Worm (Caenorhabditis elegans) whole organism, late embryonic: ENCODE data around the gene T03F6.4.

ENCODE experiments used
- K02D7.2 ChIP-seq: sonication (generic microtip); optimal IDR thresholded peaks from 2 replicates; lab custom pipeline; 2017; ENCODE audit warnings: mild to moderate bottlenecking, missing genetic modification characterization, missing compliant biosample characterization
- K09A11.1 ChIP-seq: sonication (generic microtip); optimal IDR thresholded peaks from 2 replicates; lab custom pipeline; 2017; ENCODE audit warnings: antibody characterized with exemption, mild to moderate bottlenecking, missing genetic modification characterization, missing compliant biosample characterization; ENCODE audit not compliant: insufficient read depth
- ahr-1 ChIP-seq: sonication (generic microtip); optimal IDR thresholded peaks from 2 replicates; lab custom pipeline; 2016; ENCODE audit warnings: missing genetic modification characterization, missing compliant biosample characterization
- ama-1 ChIP-seq: fragments of 150-350 bp; optimal IDR thresholded peaks from 2 replicates; lab custom pipeline; 2014
- ceh-14 ChIP-seq: sonication (generic microtip); optimal IDR thresholded peaks from 2 replicates; lab custom pipeline; 2016; ENCODE audit warnings: missing genotype, missing genetic modification characterization, missing compliant biosample characterization
- ceh-18 ChIP-seq: sonication (generic microtip); optimal IDR thresholded peaks from 2 replicates; lab custom pipeline; 2016; ENCODE audit warnings: missing genetic modification characterization, missing compliant biosample characterization
- ceh-19 ChIP-seq: fragments of 200-800 bp; sonication (Bioruptor generic); optimal IDR thresholded peaks from 2 replicates; lab custom pipeline; 2018; ENCODE audit warnings: mild to moderate bottlenecking, missing genetic modification characterization, missing compliant biosample characterization
- ceh-22 ChIP-seq: sonication (generic microtip); optimal IDR thresholded peaks from 2 replicates; lab custom pipeline; 2017; ENCODE audit warnings: missing biosample characterization, missing genetic modification characterization
- ceh-24 ChIP-seq: sonication (generic microtip); optimal IDR thresholded peaks from 2 replicates; lab custom pipeline; 2016; ENCODE audit warnings: mild to moderate bottlenecking, missing genetic modification characterization, missing compliant biosample characterization
- ceh-30 ChIP-seq: fragments of 150-350 bp; optimal IDR thresholded peaks from 2 replicates; lab custom pipeline; 2014; ENCODE audit warnings: missing biosample characterization, missing genetic modification characterization
- ceh-31 ChIP-seq: sonication (generic microtip); optimal IDR thresholded peaks from 2 replicates; lab custom pipeline; 2016; ENCODE audit warnings: missing genetic modification characterization, missing compliant biosample characterization
- ceh-45 ChIP-seq: fragments of 200-800 bp; sonication (Bioruptor generic); IDR thresholded peaks from 2 replicates; pipeline ENCODE4 v1.3.6; 2022; ENCODE audit warnings: missing genetic modification reagents, missing genetic modification characterization, missing compliant biosample characterization
- ceh-48 ChIP-seq: sonication (generic microtip); optimal IDR thresholded peaks from 2 replicates; lab custom pipeline; 2016; ENCODE audit warnings: missing genetic modification characterization, inconsistent platforms, missing compliant biosample characterization
- ceh-6 ChIP-seq: fragments of 200-800 bp; sonication (Bioruptor generic); optimal IDR thresholded peaks from 2 replicates; lab custom pipeline; 2018; ENCODE audit warnings: mild to moderate bottlenecking, missing genetic modification characterization, missing compliant biosample characterization
- che-1 ChIP-seq: sonication (generic microtip); optimal IDR thresholded peaks from 2 replicates; lab custom pipeline; 2016; ENCODE audit warnings: mild to moderate bottlenecking, missing genetic modification characterization, missing compliant biosample characterization
- dve-1 ChIP-seq: sonication (generic microtip); optimal IDR thresholded peaks from 2 replicates; lab custom pipeline; 2017; ENCODE audit warnings: antibody characterized with exemption, mild to moderate bottlenecking, missing genetic modification characterization, missing compliant biosample characterization
- elt-2 ChIP-seq: sonication (generic microtip); optimal IDR thresholded peaks from 2 replicates; lab custom pipeline; 2016; ENCODE audit warnings: missing genetic modification reagents, missing genetic modification characterization, missing compliant biosample characterization
- elt-4 ChIP-seq: sonication (generic microtip); optimal IDR thresholded peaks from 2 replicates; lab custom pipeline; 2016; ENCODE audit warnings: missing genetic modification characterization, missing compliant biosample characterization
- fax-1 ChIP-seq: sonication (generic microtip); optimal IDR thresholded peaks from 2 replicates; lab custom pipeline; 2016; ENCODE audit warnings: missing genotype, missing genetic modification characterization, missing compliant biosample characterization
- fkh-10 ChIP-seq: fragments of 150-350 bp; optimal IDR thresholded peaks from 2 replicates; lab custom pipeline; 2014; ENCODE audit warnings: missing biosample characterization, missing genetic modification reagents, missing genetic modification characterization
- fkh-6 ChIP-seq: sonication (generic microtip); optimal IDR thresholded peaks from 2 replicates; lab custom pipeline; 2016; ENCODE audit warnings: missing genetic modification characterization, missing compliant biosample characterization
- hlh-13 ChIP-seq: fragments of 200-800 bp; sonication (Bioruptor generic); optimal IDR thresholded peaks from 2 replicates; lab custom pipeline; 2018; ENCODE audit warnings: mild to moderate bottlenecking, missing genetic modification characterization, missing compliant biosample characterization
- hlh-15 ChIP-seq: sonication (generic microtip); optimal IDR thresholded peaks from 2 replicates; lab custom pipeline; 2016; ENCODE audit warnings: missing genetic modification characterization, missing compliant biosample characterization
- hlh-8 ChIP-seq: sonication (generic microtip); optimal IDR thresholded peaks from 2 replicates; lab custom pipeline; 2016; ENCODE audit warnings: missing genotype, missing genetic modification characterization, missing compliant biosample characterization
- mec-3 ChIP-seq: sonication (generic microtip); optimal IDR thresholded peaks from 2 replicates; lab custom pipeline; 2016; ENCODE audit warnings: borderline replicate concordance, missing genetic modification characterization, missing compliant biosample characterization
- nfya-1 ChIP-seq: sonication (generic microtip); optimal IDR thresholded peaks from 2 replicates; lab custom pipeline; 2017; ENCODE audit warnings: missing genetic modification characterization, mild to moderate bottlenecking, missing compliant biosample characterization, antibody characterized with exemption, moderate library complexity
- nhr-11 ChIP-seq: fragments of 150-350 bp; optimal IDR thresholded peaks from 2 replicates; lab custom pipeline; 2014; ENCODE audit warnings: missing biosample characterization, missing genetic modification characterization
- npax-4 ChIP-seq: sonication (generic microtip); optimal IDR thresholded peaks from 2 replicates; lab custom pipeline; 2016; ENCODE audit warnings: missing genetic modification characterization, missing compliant biosample characterization
- pax-1 ChIP-seq: fragments of 150-350 bp; optimal IDR thresholded peaks from 2 replicates; lab custom pipeline; 2014; ENCODE audit warnings: missing biosample characterization, missing genetic modification characterization
- pha-2 ChIP-seq: sonication (generic microtip); optimal IDR thresholded peaks from 2 replicates; lab custom pipeline; 2017; ENCODE audit warnings: mild to moderate bottlenecking, missing genetic modification characterization, missing compliant biosample characterization
- pha-4 ChIP-seq: fragments of 150-350 bp; optimal IDR thresholded peaks from 2 replicates; lab custom pipeline; 2018; ENCODE audit warnings: missing biosample characterization, missing genetic modification reagents, missing genetic modification characterization
- pqm-1 ChIP-seq: sonication (generic microtip); optimal IDR thresholded peaks from 2 replicates; lab custom pipeline; 2016; ENCODE audit warnings: missing genetic modification characterization, missing compliant biosample characterization
- ref-2 ChIP-seq: sonication (generic microtip); optimal IDR thresholded peaks from 2 replicates; lab custom pipeline; 2016; ENCODE audit warnings: missing genetic modification characterization, missing compliant biosample characterization
- rnt-1 ChIP-seq: sonication (generic microtip); optimal IDR thresholded peaks from 2 replicates; lab custom pipeline; 2016; ENCODE audit warnings: missing genetic modification characterization, missing compliant biosample characterization
- sdc-2 ChIP-seq: sonication (generic microtip); optimal IDR thresholded peaks from 2 replicates; lab custom pipeline; 2016; ENCODE audit warnings: missing genotype, missing genetic modification characterization, missing compliant biosample characterization
- sox-4 ChIP-seq: sonication (generic microtip); optimal IDR thresholded peaks from 2 replicates; lab custom pipeline; 2017; ENCODE audit warnings: mild to moderate bottlenecking, missing genetic modification characterization, inconsistent platforms, missing compliant biosample characterization
- syd-9 ChIP-seq: sonication (generic microtip); optimal IDR thresholded peaks from 2 replicates; lab custom pipeline; 2016; ENCODE audit warnings: mild to moderate bottlenecking, missing genetic modification characterization, moderate library complexity, missing compliant biosample characterization
- tbx-7 ChIP-seq: sonication (generic microtip); optimal IDR thresholded peaks from 2 replicates; lab custom pipeline; 2016; ENCODE audit warnings: missing genotype, missing genetic modification characterization, missing compliant biosample characterization
- ttx-3 ChIP-seq: sonication (generic microtip); optimal IDR thresholded peaks from 2 replicates; lab custom pipeline; 2016; ENCODE audit warnings: missing genetic modification reagents, missing genetic modification characterization, missing compliant biosample characterization
- unc-3 ChIP-seq, 2 experiments: fragments of 200-800 bp in 1 of 2; sonication (Bioruptor generic) in 1 of 2; sonication (generic microtip) in 1 of 2; conservative IDR thresholded peaks in 1 of 2; optimal IDR thresholded peaks in 1 of 2; 2 replicates each; pipeline versions ENCODE4 v1.3.6 to Lab custom; 2016 to 2022; ENCODE audit warnings: missing compliant biosample characterization in 2 of 2, missing genetic modification characterization in 2 of 2, missing genetic modification reagents in 1 of 2

The T03F6.4 gene

ce11 chrIII:13342079-13342734 is 43.7 kb upstream of the T03F6.4 start, which contains the start of gene dro-1:
Gene dro-1 (plus strand): TSS chrIII:13342684.
- TF ChIP-seq nhr-11 (tag; lab: Kevin White, UChicago) (no peak), ama-1 (no peak), unc-3 (GFP tag; conservative IDR thresholded peaks at IDR 0.05; lab: Robert Waterston, UW) (no peak), unc-3 (tag; optimal IDR thresholded peaks at IDR 0.05; lab: Kevin White, UChicago) (no peak), fax-1 (tag; lab: Kevin White, UChicago) (no peak), ttx-3 (tag; lab: Kevin White, UChicago) (no peak), pax-1 (tag; lab: Kevin White, UChicago) (no peak)

DNA sequence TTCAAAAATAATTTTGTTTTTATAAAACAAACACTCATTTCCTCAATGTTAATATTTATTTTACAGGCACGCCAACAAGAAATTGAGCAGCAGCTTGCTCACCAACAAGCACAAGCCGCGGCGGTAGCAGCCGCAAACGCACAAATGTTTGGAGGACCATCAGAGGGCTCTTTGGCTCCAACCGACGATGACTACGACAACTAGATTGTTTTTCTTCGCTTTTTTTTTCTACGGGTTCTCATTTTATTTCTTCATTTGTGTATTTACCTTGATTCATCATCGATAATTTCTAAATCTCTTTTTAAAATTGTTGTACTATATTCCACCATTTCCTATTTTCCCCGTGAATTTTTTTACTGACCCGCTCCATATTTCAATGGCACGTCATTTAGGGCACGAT is 42.8 kb upstream of the T03F6.4 start, which contains the start of gene ife-1:
TSS of gene ife-1 (plus strand) at position 301 of the 400 bp plus-strand sequence.
- TF ChIP-seq fkh-6 (tag; lab: Kevin White, UChicago), result no peak
- no peak for TF ChIP-seq ceh-45 (GFP tag; lab: Robert Waterston, UW)
- TF ChIP-seq ceh-31 (tag; lab: Kevin White, UChicago), result no peak
- no peak for TF ChIP-seq K09A11.1
- no peak for TF ChIP-seq rnt-1 (tag; lab: Kevin White, UChicago)
- TF ChIP-seq ceh-19 (GFP tag; lab: Kevin White, UChicago), result no peak
- no peak for TF ChIP-seq pqm-1 (tag; lab: Kevin White, UChicago)
- TF ChIP-seq ceh-6, result no peak
- TF ChIP-seq hlh-15, result no peak
- no peak for TF ChIP-seq hlh-13 (GFP tag; lab: Kevin White, UChicago)
- TF ChIP-seq mec-3 (tag; lab: Kevin White, UChicago), result no peak
- no peak for TF ChIP-seq pha-2 (tag; lab: Kevin White, UChicago)
- TF ChIP-seq fkh-10 (GFP tag; lab: Kevin White, UChicago), result no peak
- TF ChIP-seq, all 69 proteins: peak for 0

DNA sequence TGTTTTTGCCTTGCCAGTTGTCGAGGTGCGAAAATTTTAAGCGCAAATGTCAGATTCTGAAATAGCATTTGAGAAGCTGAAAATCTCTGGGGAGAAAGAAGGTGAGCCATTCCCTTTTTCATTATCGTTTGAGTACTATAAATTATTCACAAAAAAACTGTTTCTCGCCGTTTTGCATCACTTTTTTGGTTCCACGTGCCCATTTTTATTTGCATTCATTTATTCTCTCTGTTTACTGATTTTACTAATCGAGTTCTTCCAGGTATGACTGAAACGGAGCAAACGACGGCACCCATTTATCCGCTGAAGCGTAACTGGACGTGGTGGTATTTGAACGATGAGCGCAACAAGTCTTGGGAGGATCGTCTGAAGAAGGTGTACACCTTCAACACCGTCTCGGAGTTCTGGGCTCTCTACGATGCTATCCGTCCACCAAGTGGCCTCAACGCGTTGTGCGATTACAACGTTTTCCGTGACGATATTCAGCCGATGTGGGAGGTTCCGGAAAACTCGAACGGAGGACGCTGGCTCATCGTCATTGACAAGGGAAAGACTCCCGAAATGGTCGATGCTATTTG is 42.3 kb upstream of the T03F6.4 start:
- TF ChIP-seq ceh-6 (no peak), hlh-13 (GFP tag; lab: Kevin White, UChicago) (no peak), syd-9 (no peak), npax-4 (no peak), ceh-24 (no peak), ceh-18 (tag; lab: Kevin White, UChicago) (no peak), pax-1 (tag; lab: Kevin White, UChicago) (no peak), hlh-8 (tag; lab: Kevin White, UChicago) (no peak), che-1 (tag; lab: Kevin White, UChicago) (no peak), ref-2 (tag; lab: Kevin White, UChicago) (no peak), fax-1 (tag; lab: Kevin White, UChicago) (no peak), ceh-31 (tag; lab: Kevin White, UChicago) (no peak), K09A11.1 (no peak), ceh-48 (tag; lab: Kevin White, UChicago) (no peak), sox-4 (tag; lab: Kevin White, UChicago) (no peak), nfya-1 (tag; lab: Kevin White, UChicago) (no peak), ceh-14 (tag; lab: Kevin White, UChicago) (no peak), ahr-1 (tag; lab: Kevin White, UChicago) (no peak), K02D7.2 (tag; lab: Kevin White, UChicago) (no peak)

- TF ChIP-seq elt-2 (tag; lab: Kevin White, UChicago), result peak; percentile 49
- no peak for TF ChIP-seq pha-4
- TF ChIP-seq tbx-7 (tag; lab: Kevin White, UChicago), result no peak
- TF ChIP-seq ref-2 (tag; lab: Kevin White, UChicago), result no peak
- TF ChIP-seq dve-1 (tag; lab: Kevin White, UChicago), result peak; percentile 11
- TF ChIP-seq ceh-22 (tag; lab: Kevin White, UChicago), result no peak
- no peak for TF ChIP-seq ceh-31 (tag; lab: Kevin White, UChicago)
- no peak for TF ChIP-seq elt-4 (tag; lab: Kevin White, UChicago)
- TF ChIP-seq ceh-30 (tag; lab: Kevin White, UChicago), result no peak
- TF ChIP-seq mec-3 (tag; lab: Kevin White, UChicago), result no peak
- no peak for TF ChIP-seq sdc-2 (tag; lab: Kevin White, UChicago)
- TF ChIP-seq, all 69 proteins: peak for 2
These were observed 41.3 kb upstream of the T03F6.4 start, which contains the start of gene acaa-2 for ce11 chrIII:13344538-13345136. Gene acaa-2 (plus strand): TSS chrIII:13344937.
